Worm (Caenorhabditis elegans): ENCODE results near the gene C09E7.11.
A peak's percentile ranks its signal among the peaks of the same experiment; 100 is the strongest.
"Not testable (repeated sequence)": the region's sequence is repeated elsewhere in the genome, so short reads cannot be mapped to it uniquely, and the experiment has no call there.

- TF ChIP-seq pha-4 (GFP tag; IDR thresholded peaks at IDR 0.05) (peak; percentile 55; the same call in 1 of the 2 replicates), pha-4 (tag; optimal IDR thresholded peaks at IDR 0.05) (peak; percentile 22), dmd-6 (GFP tag; IDR thresholded peaks at IDR 0.05) (peak; percentile 62), tag-97 (GFP tag; IDR thresholded peaks at IDR 0.05) (0 out of 2 replicates have a peak, but pooled peaks have one; percentile 44), nhr-28 (tag; optimal IDR thresholded peaks at IDR 0.05) (peak; percentile 2), mes-2 (tag; optimal IDR thresholded peaks at IDR 0.05; ENCODE audit: poor library complexity, severe bottlenecking) (peak; percentile 84)
- TF ChIP-seq zag-1 (tag; optimal IDR thresholded peaks at IDR 0.05); ztf-11 (tag; optimal IDR thresholded peaks at IDR 0.05); nhr-237 (tag; optimal IDR thresholded peaks at IDR 0.05); ama-1 (optimal IDR thresholded peaks at IDR 0.05); ceh-28 (tag; optimal IDR thresholded peaks at IDR 0.05); nhr-76 (tag; optimal IDR thresholded peaks at IDR 0.05): not testable (repeated sequence)
Observed at ce11 chrIII:6551187-6552058, 20.2 kb downstream of the C09E7.11 start, which contains the start of gene C09E7.7.

Data from whole organism, L4 larva.